Worm (Caenorhabditis elegans) whole organism, L4 larva: ENCODE measurements around the gene secs-1.
A peak's percentile ranks its signal among the peaks of the same experiment; 100 is the strongest.

ENCODE experiments used
- F26F4.8 ChIP-seq: fragments of 200-800 bp; sonication (Bioruptor generic); conservative IDR thresholded peaks from 2 replicates; pipeline ENCODE4 v1.3.6; 2022; ENCODE audit warnings: missing genetic modification characterization, missing compliant biosample characterization
- F44E2.7 ChIP-seq: fragments of 200-800 bp; sonication (Bioruptor generic); IDR thresholded peaks from 2 replicates; pipeline ENCODE4 v2.1.2; 2022; ENCODE audit warnings: missing genetic modification characterization, missing compliant biosample characterization
- F49E8.2 ChIP-seq: sonication (generic microtip); optimal IDR thresholded peaks from 2 replicates; lab custom pipeline; 2016; ENCODE audit warnings: missing compliant biosample characterization, mild to moderate bottlenecking, missing genetic modification characterization, borderline replicate concordance
- R02D3.7 ChIP-seq: fragments of 150-350 bp; sonication (generic microtip); optimal IDR thresholded peaks from 3 replicates; lab custom pipeline; 2014; ENCODE audit warnings: missing biosample characterization, missing genetic modification characterization
- T20F7.1 ChIP-seq: fragments of 200-800 bp; sonication (Bioruptor generic); optimal IDR thresholded peaks from 2 replicates; lab custom pipeline; 2018; ENCODE audit warnings: mild to moderate bottlenecking, missing genetic modification characterization, missing compliant biosample characterization
- T26A8.4 ChIP-seq: fragments of 200-800 bp; sonication (Bioruptor generic); IDR thresholded peaks from 2 replicates; pipeline ENCODE4 v1.3.6; 2022; ENCODE audit warnings: missing genetic modification characterization, missing compliant biosample characterization
- ZK337.2 ChIP-seq: fragments of 200-800 bp; sonication (Bioruptor generic); IDR thresholded peaks from 2 replicates; pipeline ENCODE4 v1.3.6; 2022; ENCODE audit warnings: missing genetic modification reagents, missing genetic modification characterization, missing compliant biosample characterization
- ama-1 ChIP-seq: fragments of 150-350 bp; optimal IDR thresholded peaks from 2 replicates; lab custom pipeline; 2014; ENCODE audit warnings: inconsistent platforms, mixed read lengths
- arid-1 ChIP-seq: fragments of 200-800 bp; sonication (Bioruptor generic); conservative IDR thresholded peaks from 2 replicates; pipeline ENCODE4 v1.3.6; 2022; ENCODE audit warnings: missing genetic modification reagents, missing genetic modification characterization, missing compliant biosample characterization
- attf-4 ChIP-seq: sonication (generic microtip); optimal IDR thresholded peaks from 3 replicates; lab custom pipeline; 2017; ENCODE audit warnings: missing biosample characterization, missing genetic modification characterization
- ceh-32 ChIP-seq: sonication (generic microtip); optimal IDR thresholded peaks from 2 replicates; lab custom pipeline; 2016; ENCODE audit warnings: mild to moderate bottlenecking, missing genetic modification characterization, missing compliant biosample characterization; ENCODE audit not compliant: poor library complexity
- ceh-44 ChIP-seq: fragments of 200-800 bp; sonication (Bioruptor generic); IDR thresholded peaks from 2 replicates; pipeline ENCODE4 v1.3.6; 2022; ENCODE audit warnings: missing genetic modification reagents, missing genetic modification characterization, missing compliant biosample characterization
- ceh-62 ChIP-seq: sonication (generic microtip); optimal IDR thresholded peaks from 2 replicates; lab custom pipeline; 2017; ENCODE audit warnings: missing biosample characterization, missing genetic modification characterization
- ces-1 ChIP-seq: fragments of 150-350 bp; sonication (generic microtip); optimal IDR thresholded peaks from 4 replicates; lab custom pipeline; 2014; ENCODE audit warnings: missing biosample characterization, missing genetic modification reagents, missing genetic modification characterization
- cey-2 ChIP-seq: sonication (generic microtip); optimal IDR thresholded peaks from 3 replicates; lab custom pipeline; 2017; ENCODE audit warnings: missing genetic modification characterization, mild to moderate bottlenecking, missing compliant biosample characterization, antibody characterized with exemption, borderline replicate concordance; ENCODE audit not compliant: insufficient read depth
- ctbp-1 ChIP-seq: fragments of 200-800 bp; sonication (Bioruptor generic); IDR thresholded peaks from 2 replicates; pipeline ENCODE4 v1.3.6; 2022; ENCODE audit warnings: missing genetic modification reagents, missing genetic modification characterization, missing compliant biosample characterization
- daf-19 ChIP-seq: fragments of 200-800 bp; sonication (Bioruptor generic); conservative IDR thresholded peaks from 2 replicates; pipeline ENCODE4 v1.3.6; 2022; ENCODE audit warnings: missing genetic modification characterization, missing compliant biosample characterization
- dmd-6 ChIP-seq: fragments of 200-800 bp; sonication (Bioruptor generic); IDR thresholded peaks from 2 replicates; pipeline ENCODE4 v1.3.6; 2022; ENCODE audit warnings: missing genetic modification reagents, missing genetic modification characterization, missing compliant biosample characterization
- dmd-8 ChIP-seq: fragments of 200-800 bp; sonication (Bioruptor generic); IDR thresholded peaks from 2 replicates; pipeline ENCODE4 v1.3.6; 2022; ENCODE audit warnings: missing genetic modification characterization, missing compliant biosample characterization
- dve-1 ChIP-seq: sonication (generic microtip); optimal IDR thresholded peaks from 2 replicates; lab custom pipeline; 2017; ENCODE audit warnings: antibody characterized with exemption, mild to moderate bottlenecking, missing genetic modification characterization, missing compliant biosample characterization; ENCODE audit not compliant: insufficient read depth
- egl-43 ChIP-seq: fragments of 200-800 bp; sonication (Bioruptor generic); IDR thresholded peaks from 2 replicates; pipeline ENCODE4 v1.3.6; 2022; ENCODE audit warnings: missing genetic modification reagents, missing genetic modification characterization, missing compliant biosample characterization
- hif-1 ChIP-seq, 2 experiments: sonication (generic microtip); optimal IDR thresholded peaks; 2 replicates each; lab custom pipeline; 2016 to 2017; ENCODE audit warnings: missing compliant biosample characterization in 2 of 2, missing genetic modification characterization in 2 of 2, missing genetic modification reagents in 2 of 2, missing genotype in 2 of 2, mild to moderate bottlenecking in 1 of 2
- hlh-11 ChIP-seq: fragments of 200-800 bp; sonication (Bioruptor generic); optimal IDR thresholded peaks from 2 replicates; lab custom pipeline; 2018; ENCODE audit warnings: mild to moderate bottlenecking, missing genetic modification characterization, missing compliant biosample characterization
- hmg-1.1 ChIP-seq: fragments of 200-800 bp; sonication (Bioruptor generic); IDR thresholded peaks from 2 replicates; pipeline ENCODE4 v1.3.6; 2022; ENCODE audit warnings: missing genetic modification reagents, missing genetic modification characterization, missing compliant biosample characterization
- lim-7 ChIP-seq: fragments of 200-800 bp; sonication (Bioruptor generic); IDR thresholded peaks from 2 replicates; pipeline ENCODE4 v1.3.6; 2022; ENCODE audit warnings: missing genetic modification characterization, missing compliant biosample characterization
- lin-1 ChIP-seq: fragments of 200-800 bp; sonication (Bioruptor generic); IDR thresholded peaks from 2 replicates; pipeline ENCODE4 v1.3.6; 2022; ENCODE audit warnings: missing genetic modification reagents, missing genetic modification characterization, missing compliant biosample characterization
- lin-15B ChIP-seq: fragments of 150-350 bp; sonication (generic microtip); optimal IDR thresholded peaks from 3 replicates; lab custom pipeline; 2014; ENCODE audit warnings: missing biosample characterization, missing genetic modification characterization
- lin-29 ChIP-seq: fragments of 200-800 bp; sonication (Bioruptor generic); IDR thresholded peaks from 2 replicates; pipeline ENCODE4 v1.3.6; 2022; ENCODE audit warnings: missing genetic modification reagents, missing genetic modification characterization, missing compliant biosample characterization
- lir-3 ChIP-seq: sonication (generic microtip); optimal IDR thresholded peaks from 2 replicates; lab custom pipeline; 2016; ENCODE audit warnings: mild to moderate bottlenecking, missing genetic modification characterization, missing compliant biosample characterization
- madf-5 ChIP-seq, 2 experiments: fragments of 200-800 bp; sonication (Bioruptor generic); IDR thresholded peaks; 2 replicates each; pipeline ENCODE4 v1.3.6; 2022; ENCODE audit warnings: missing compliant biosample characterization in 2 of 2, missing genetic modification characterization in 2 of 2
- madf-9 ChIP-seq: fragments of 200-800 bp; sonication (Bioruptor generic); conservative IDR thresholded peaks from 2 replicates; pipeline ENCODE4 v1.3.6; 2022; ENCODE audit warnings: missing genetic modification reagents, missing genetic modification characterization, missing compliant biosample characterization
- mdt-29 ChIP-seq: fragments of 200-800 bp; sonication (Bioruptor generic); IDR thresholded peaks from 2 replicates; pipeline ENCODE4 v1.3.6; 2022; ENCODE audit warnings: missing genetic modification reagents, missing genetic modification characterization, missing compliant biosample characterization
- mep-1 ChIP-seq: fragments of 150-350 bp; sonication (generic microtip); optimal IDR thresholded peaks from 3 replicates; lab custom pipeline; 2014; ENCODE audit warnings: missing biosample characterization, missing genetic modification characterization
- mxl-2 ChIP-seq: fragments of 200-800 bp; sonication (Bioruptor generic); conservative IDR thresholded peaks from 2 replicates; pipeline ENCODE4 v1.3.6; 2022; ENCODE audit warnings: missing genetic modification reagents, missing genetic modification characterization, missing compliant biosample characterization
- nhr-111 ChIP-seq: fragments of 200-800 bp; sonication (Bioruptor generic); optimal IDR thresholded peaks from 2 replicates; lab custom pipeline; 2018; ENCODE audit warnings: mild to moderate bottlenecking, missing genetic modification characterization, missing compliant biosample characterization
- nhr-237 ChIP-seq: sonication (generic microtip); optimal IDR thresholded peaks from 2 replicates; lab custom pipeline; 2017; ENCODE audit warnings: missing biosample characterization, missing genetic modification characterization
- nhr-25 ChIP-seq: sonication (generic microtip); optimal IDR thresholded peaks from 2 replicates; lab custom pipeline; 2017; ENCODE audit warnings: missing genetic modification characterization, mild to moderate bottlenecking, missing compliant biosample characterization, antibody characterized with exemption, moderate library complexity, borderline replicate concordance; ENCODE audit not compliant: insufficient read depth
- nhr-28 ChIP-seq: fragments of 150-350 bp; optimal IDR thresholded peaks from 2 replicates; lab custom pipeline; 2014; ENCODE audit warnings: missing biosample characterization, missing genetic modification characterization
- nhr-42 ChIP-seq: fragments of 200-800 bp; sonication (Bioruptor generic); IDR thresholded peaks from 2 replicates; pipeline ENCODE4 v1.3.6; 2022; ENCODE audit warnings: missing genetic modification characterization, missing compliant biosample characterization
- nhr-76 ChIP-seq: fragments of 150-350 bp; optimal IDR thresholded peaks from 2 replicates; lab custom pipeline; 2014; ENCODE audit warnings: missing biosample characterization, missing genetic modification characterization
- pha-4 ChIP-seq, 2 experiments: fragments of 150-350 bp in 1 of 2; fragments of 200-800 bp in 1 of 2; sonication (Bioruptor generic) in 1 of 2; IDR thresholded peaks in 1 of 2; optimal IDR thresholded peaks in 1 of 2; 2 replicates each; pipeline versions ENCODE4 v1.3.6 to Lab custom; 2014 to 2022; ENCODE audit warnings: missing genetic modification characterization in 2 of 2, missing genetic modification reagents in 2 of 2, missing biosample characterization in 1 of 2, missing compliant biosample characterization in 1 of 2
- skn-1 ChIP-seq: fragments of 150-350 bp; optimal IDR thresholded peaks from 2 replicates; lab custom pipeline; 2014; ENCODE audit warnings: missing biosample characterization, missing genetic modification characterization
- spr-3 ChIP-seq: fragments of 200-800 bp; sonication (Bioruptor generic); optimal IDR thresholded peaks from 2 replicates; lab custom pipeline; 2018; ENCODE audit warnings: mild to moderate bottlenecking, missing genetic modification characterization, missing compliant biosample characterization
- unc-130 ChIP-seq: sonication (generic microtip); optimal IDR thresholded peaks from 2 replicates; lab custom pipeline; 2016; ENCODE audit warnings: missing genetic modification reagents, missing genetic modification characterization, missing compliant biosample characterization
- unc-39 ChIP-seq: sonication (generic microtip); optimal IDR thresholded peaks from 2 replicates; lab custom pipeline; 2017; ENCODE audit warnings: missing biosample characterization, missing genetic modification characterization
- vab-7 ChIP-seq: fragments of 200-800 bp; sonication (Bioruptor generic); IDR thresholded peaks from 2 replicates; pipeline ENCODE4 v1.3.6; 2022; ENCODE audit warnings: missing genetic modification reagents, missing genetic modification characterization, missing compliant biosample characterization
- zfp-2 ChIP-seq: sonication (generic microtip); optimal IDR thresholded peaks from 2 replicates; lab custom pipeline; 2016; ENCODE audit warnings: mild to moderate bottlenecking, missing genetic modification characterization, missing compliant biosample characterization
- ztf-7 ChIP-seq: fragments of 150-350 bp; optimal IDR thresholded peaks from 2 replicates; lab custom pipeline; 2014; ENCODE audit warnings: missing biosample characterization, missing genetic modification characterization

Gene secs-1

ce11 chrV:10784011-10784410, 20.3 kb downstream of the secs-1 start, which contains the start of gene D1054.8:
TSS of gene D1054.8 (plus strand) at chrV:10784311.
- TF ChIP-seq ctbp-1: no peak
- TF ChIP-seq nhr-28 (tag; lab: Kevin White, UChicago): peak; percentile 2
- no peak for TF ChIP-seq egl-43
- TF ChIP-seq unc-130 (GFP tag; lab: Kevin White, UChicago): no peak
- TF ChIP-seq F44E2.7 (GFP tag; lab: Robert Waterston, UW): no peak
- TF ChIP-seq ces-1 (GFP tag; lab: Kevin White, UChicago): no peak

- TF ChIP-seq hmg-1.1 (GFP tag; lab: Robert Waterston, UW): no peak
- TF ChIP-seq nhr-25: no peak
- no peak for TF ChIP-seq mxl-2 (GFP tag; lab: Robert Waterston, UW)
- no peak for TF ChIP-seq T26A8.4 (GFP tag; lab: Robert Waterston, UW)
- TF ChIP-seq arid-1: no peak
- TF ChIP-seq hif-1 (tag; optimal IDR thresholded peaks at IDR 0.05; lab: Kevin White, UChicago): no peak
- peak; percentile 65 for TF ChIP-seq dmd-6 (GFP tag; lab: Robert Waterston, UW)
- TF ChIP-seq dve-1 (tag; lab: Kevin White, UChicago): peak; percentile 68
- no peak for TF ChIP-seq lim-7 (GFP tag; lab: Robert Waterston, UW)
- TF ChIP-seq ama-1: no peak
- no peak for TF ChIP-seq lin-1 (GFP tag; lab: Robert Waterston, UW)
- TF ChIP-seq mep-1: no peak
- no peak for TF ChIP-seq nhr-111 (GFP tag; lab: Kevin White, UChicago)
- TF ChIP-seq attf-4 (tag; lab: Kevin White, UChicago): no peak
- no peak for TF ChIP-seq vab-7
- no peak for TF ChIP-seq R02D3.7 (tag; lab: Kevin White, UChicago)
- no peak for TF ChIP-seq lin-15B (tag; lab: Kevin White, UChicago)
- TF ChIP-seq ztf-7 (tag; lab: Kevin White, UChicago): peak; percentile 4
- TF ChIP-seq madf-9: no peak
- no peak for TF ChIP-seq madf-5 (GFP tag; IDR thresholded peaks at IDR 0.05; lab: Robert Waterston, UW)
- no peak for TF ChIP-seq ZK337.2 (GFP tag; lab: Robert Waterston, UW)
- no peak for TF ChIP-seq lin-29 (GFP tag; lab: Robert Waterston, UW)
- no peak for TF ChIP-seq F49E8.2 (tag; lab: Kevin White, UChicago)
- TF ChIP-seq F26F4.8 (GFP tag; lab: Robert Waterston, UW): no peak
- TF ChIP-seq T20F7.1 (GFP tag; lab: Kevin White, UChicago): no peak
- no peak for TF ChIP-seq ceh-32 (tag; lab: Kevin White, UChicago)
- no peak for TF ChIP-seq lir-3 (tag; lab: Kevin White, UChicago)
- peak; percentile 56 for TF ChIP-seq nhr-28 (tag; lab: Kevin White, UChicago)
- no peak for TF ChIP-seq spr-3 (GFP tag; lab: Kevin White, UChicago)
- no peak for TF ChIP-seq nhr-42 (GFP tag; lab: Robert Waterston, UW)
- TF ChIP-seq unc-130 (GFP tag; lab: Kevin White, UChicago): no peak
- TF ChIP-seq unc-39 (tag; lab: Kevin White, UChicago): no peak
- peak; percentile 74 for TF ChIP-seq hlh-11 (tag; lab: Kevin White, UChicago)
- no peak for TF ChIP-seq nhr-76
- no peak for TF ChIP-seq zfp-2 (tag; lab: Kevin White, UChicago)
- no peak for TF ChIP-seq nhr-237 (tag; lab: Kevin White, UChicago)
- TF ChIP-seq mdt-29 (GFP tag; lab: Robert Waterston, UW): no peak
- TF ChIP-seq ceh-44: no peak
- TF ChIP-seq daf-19 (GFP tag; lab: Robert Waterston, UW): no peak
- TF ChIP-seq dmd-8 (GFP tag; lab: Robert Waterston, UW): no peak
- no peak for TF ChIP-seq cey-2 (tag; lab: Kevin White, UChicago)
- no peak for TF ChIP-seq pha-4 (GFP tag; IDR thresholded peaks at IDR 0.05; lab: Robert Waterston, UW)
- no peak for TF ChIP-seq pha-4 (tag; optimal IDR thresholded peaks at IDR 0.05; lab: Kevin White, UChicago)
- no peak for TF ChIP-seq ceh-62
- TF ChIP-seq skn-1 (tag; lab: Kevin White, UChicago): no peak
These were observed 27.7 kb downstream of the secs-1 start, which contains the start of gene D1054.5 for ce11 chrV:10776528-10777055. TSS of gene D1054.5 (minus strand) at chrV:10776578.
